Fruit fly (Drosophila melanogaster) whole organism, embryonic: ENCODE measurements around the gene CG14015.
A peak's percentile ranks its signal among the peaks of the same experiment; 100 is the strongest.

Source experiments
- Bdp1 ChIP-seq: fragments of 200-800 bp; sonication (Bioruptor generic); optimal IDR thresholded peaks from 3 replicates; lab custom pipeline; 2016; ENCODE audit warnings: missing biosample characterization, missing genetic modification characterization
- Blimp-1 ChIP-seq: fragments of 200-800 bp; sonication (Bioruptor generic); optimal IDR thresholded peaks from 3 replicates; lab custom pipeline; 2018; ENCODE audit warnings: missing biosample characterization, missing genetic modification characterization, mild to moderate bottlenecking, moderate library complexity, missing genetic modification reagents
- BtbVII ChIP-seq: fragments of 200-800 bp; sonication (Bioruptor generic); optimal IDR thresholded peaks from 3 replicates; lab custom pipeline; 2017; ENCODE audit warnings: missing biosample characterization, mild to moderate bottlenecking, missing genetic modification characterization
- CG1024 ChIP-seq: fragments of 200-800 bp; sonication (Bioruptor generic); IDR thresholded peaks from 2 replicates; pipeline ENCODE4 v1.3.6; 2022; ENCODE audit warnings: missing biosample characterization, missing genetic modification characterization
- CG11398 ChIP-seq: fragments of 200-800 bp; sonication (Bioruptor generic); optimal IDR thresholded peaks from 2 replicates; lab custom pipeline; 2016; ENCODE audit warnings: missing biosample characterization, missing genetic modification characterization
- CG12071 ChIP-seq: fragments of 200-800 bp; sonication (Bioruptor generic); optimal IDR thresholded peaks from 3 replicates; lab custom pipeline; 2018; ENCODE audit warnings: missing biosample characterization, mild to moderate bottlenecking, missing genetic modification characterization
- CG12391 ChIP-seq: fragments of 200-800 bp; sonication (Bioruptor generic); optimal IDR thresholded peaks from 3 replicates; lab custom pipeline; 2018; ENCODE audit warnings: missing biosample characterization, mild to moderate bottlenecking, missing genetic modification characterization, moderate library complexity
- CG1792 ChIP-seq: fragments of 200-800 bp; sonication (Bioruptor generic); optimal IDR thresholded peaks from 2 replicates; lab custom pipeline; 2016; ENCODE audit warnings: missing biosample characterization, missing genetic modification characterization
- CG18262 ChIP-seq: fragments of 200-800 bp; optimal IDR thresholded peaks from 3 replicates; lab custom pipeline; 2019; ENCODE audit warnings: missing biosample characterization, mild to moderate bottlenecking, missing genetic modification characterization, moderate library complexity
- CG2120 ChIP-seq: fragments of 200-800 bp; sonication (Bioruptor generic); optimal IDR thresholded peaks from 3 replicates; lab custom pipeline; 2016; ENCODE audit warnings: missing biosample characterization, missing genetic modification characterization
- CG2202 ChIP-seq: fragments of 200-800 bp; sonication (Bioruptor generic); optimal IDR thresholded peaks from 2 replicates; lab custom pipeline; 2018; ENCODE audit warnings: missing biosample characterization, mild to moderate bottlenecking, missing genetic modification characterization
- CG30431 ChIP-seq: fragments of 200-800 bp; sonication (Bioruptor generic); optimal IDR thresholded peaks from 2 replicates; lab custom pipeline; 2017; ENCODE audit warnings: missing biosample characterization, missing genetic modification characterization
- CG32772 ChIP-seq: fragments of 200-800 bp; sonication (Bioruptor generic); IDR thresholded peaks from 2 replicates; pipeline ENCODE4 v1.3.6; 2022; ENCODE audit warnings: missing biosample characterization, missing genetic modification characterization
- CG4820 ChIP-seq: fragments of 200-800 bp; sonication (Bioruptor generic); optimal IDR thresholded peaks from 3 replicates; lab custom pipeline; 2016; ENCODE audit warnings: missing biosample characterization, missing genetic modification characterization
- CG8089 ChIP-seq: fragments of 200-800 bp; sonication (Bioruptor generic); optimal IDR thresholded peaks from 3 replicates; lab custom pipeline; 2016; ENCODE audit warnings: missing biosample characterization, missing genetic modification characterization
- CG8359 ChIP-seq: fragments of 200-800 bp; sonication (Bioruptor generic); optimal IDR thresholded peaks from 2 replicates; lab custom pipeline; 2017; ENCODE audit warnings: missing biosample characterization, mild to moderate bottlenecking, missing genetic modification characterization, borderline replicate concordance
- CG8388 ChIP-seq: fragments of 200-800 bp; sonication (Bioruptor generic); optimal IDR thresholded peaks from 2 replicates; lab custom pipeline; 2019; ENCODE audit warnings: missing biosample characterization, mild to moderate bottlenecking, missing genetic modification characterization, moderate library complexity
- CG9215 ChIP-seq: fragments of 200-800 bp; sonication (Bioruptor generic); IDR thresholded peaks from 2 replicates; pipeline ENCODE4 v1.3.6; 2022; ENCODE audit warnings: missing biosample characterization, missing genetic modification characterization
- Camta ChIP-seq: fragments of 200-800 bp; sonication (Bioruptor generic); optimal IDR thresholded peaks from 2 replicates; lab custom pipeline; 2016; ENCODE audit warnings: missing biosample characterization, missing genetic modification characterization
- CkIIα-i1 ChIP-seq: fragments of 200-800 bp; sonication (Bioruptor generic); IDR thresholded peaks from 2 replicates; pipeline ENCODE4 v1.3.6; 2022; ENCODE audit warnings: missing biosample characterization, missing genetic modification characterization
- Dek ChIP-seq: fragments of 200-800 bp; sonication (Bioruptor generic); optimal IDR thresholded peaks from 3 replicates; lab custom pipeline; 2019; ENCODE audit warnings: missing biosample characterization, mild to moderate bottlenecking, missing genetic modification characterization, moderate library complexity
- Dp ChIP-seq: fragments of 200-800 bp; sonication (Bioruptor generic); optimal IDR thresholded peaks from 2 replicates; lab custom pipeline; 2018; ENCODE audit warnings: missing biosample characterization, mild to moderate bottlenecking, missing genetic modification characterization, moderate library complexity
- ERR ChIP-seq: fragments of 200-800 bp; sonication (Bioruptor generic); optimal IDR thresholded peaks from 2 replicates; lab custom pipeline; 2016; ENCODE audit warnings: missing biosample characterization, missing genetic modification characterization
- Elba2 ChIP-seq: fragments of 200-800 bp; sonication (Bioruptor generic); optimal IDR thresholded peaks from 3 replicates; lab custom pipeline; 2016; ENCODE audit warnings: missing biosample characterization, missing genetic modification characterization
- Gsc ChIP-seq: fragments of 200-800 bp; sonication (Bioruptor generic); IDR thresholded peaks from 2 replicates; pipeline ENCODE4 v1.3.6; 2022; ENCODE audit warnings: missing biosample characterization, missing genetic modification characterization
- Gug ChIP-seq: fragments of 200-800 bp; sonication (Bioruptor generic); IDR thresholded peaks from 4 replicates; pipeline ENCODE4 v1.3.6; 2022; ENCODE audit warnings: missing biosample characterization, missing genetic modification characterization
- Hey ChIP-seq: fragments of 200-800 bp; sonication (Bioruptor generic); optimal IDR thresholded peaks from 3 replicates; lab custom pipeline; 2018; ENCODE audit warnings: missing biosample characterization, mild to moderate bottlenecking, missing genetic modification characterization
- Hr39 ChIP-seq: fragments of >200 bp; optimal IDR thresholded peaks from 2 replicates; lab custom pipeline; 2017
- Kr ChIP-seq: fragments of 200-800 bp; sonication (Bioruptor generic); optimal IDR thresholded peaks from 2 replicates; lab custom pipeline; 2017; ENCODE audit warnings: missing biosample characterization, mild to moderate bottlenecking, missing genetic modification characterization
- PHDP ChIP-seq: fragments of 200-800 bp; sonication (Bioruptor generic); optimal IDR thresholded peaks from 3 replicates; lab custom pipeline; 2018; ENCODE audit warnings: missing biosample characterization, mild to moderate bottlenecking, missing genetic modification characterization, moderate library complexity
- Taf1 ChIP-seq: fragments of 200-800 bp; sonication (Bioruptor generic); IDR thresholded peaks from 2 replicates; pipeline ENCODE4 v1.3.6; 2022; ENCODE audit warnings: missing biosample characterization, missing genetic modification characterization
- Vsx1 ChIP-seq: fragments of 200-800 bp; sonication (Bioruptor generic); optimal IDR thresholded peaks from 2 replicates; lab custom pipeline; 2017; ENCODE audit warnings: missing biosample characterization, mild to moderate bottlenecking, missing genetic modification characterization, missing genetic modification reagents
- amos ChIP-seq: fragments of 200-800 bp; sonication (Bioruptor generic); IDR thresholded peaks from 2 replicates; pipeline ENCODE4 v1.3.6; 2022; ENCODE audit warnings: missing biosample characterization, missing genetic modification characterization; ENCODE audit not compliant: partially characterized antibody
- cad ChIP-seq: fragments of >200 bp; optimal IDR thresholded peaks from 2 replicates; lab custom pipeline; 2017; ENCODE audit warnings: missing biosample characterization, missing genetic modification characterization
- dimm ChIP-seq: fragments of 200-800 bp; sonication (Bioruptor generic); IDR thresholded peaks from 2 replicates; pipeline ENCODE4 v1.3.6; 2022; ENCODE audit warnings: missing biosample characterization, missing genetic modification characterization
- dm ChIP-seq: fragments of 200-800 bp; sonication (Bioruptor generic); optimal IDR thresholded peaks from 3 replicates; lab custom pipeline; 2016; ENCODE audit warnings: missing biosample characterization, missing genetic modification characterization
- en ChIP-seq: fragments of 200-800 bp; sonication (Bioruptor generic); optimal IDR thresholded peaks from 2 replicates; lab custom pipeline; 2016; ENCODE audit warnings: missing biosample characterization, missing genetic modification characterization
- eyg ChIP-seq: fragments of 200-800 bp; sonication (Bioruptor generic); optimal IDR thresholded peaks from 3 replicates; lab custom pipeline; 2016; ENCODE audit warnings: missing biosample characterization, missing genetic modification characterization
- fd96Cb ChIP-seq: fragments of 200-800 bp; sonication (Bioruptor generic); optimal IDR thresholded peaks from 2 replicates; lab custom pipeline; 2018; ENCODE audit warnings: missing biosample characterization, mild to moderate bottlenecking, missing genetic modification characterization, moderate library complexity
- fu2 ChIP-seq: fragments of 200-800 bp; sonication (Bioruptor generic); optimal IDR thresholded peaks from 2 replicates; lab custom pipeline; 2016; ENCODE audit warnings: missing biosample characterization, missing genetic modification characterization
- h ChIP-seq: fragments of >200 bp; optimal IDR thresholded peaks from 2 replicates; lab custom pipeline; 2017
- nom ChIP-seq: fragments of 200-800 bp; sonication (Bioruptor generic); optimal IDR thresholded peaks from 2 replicates; lab custom pipeline; 2017; ENCODE audit warnings: missing biosample characterization, missing genetic modification characterization, mild to moderate bottlenecking, moderate library complexity, missing genetic modification reagents
- peb ChIP-seq: fragments of 200-800 bp; sonication (Bioruptor generic); IDR thresholded peaks from 2 replicates; pipeline ENCODE4 v1.3.6; 2022; ENCODE audit warnings: missing biosample characterization, missing genetic modification characterization
- pros ChIP-seq: fragments of 200-800 bp; sonication (Bioruptor generic); optimal IDR thresholded peaks from 3 replicates; lab custom pipeline; 2019; ENCODE audit warnings: missing biosample characterization, mild to moderate bottlenecking, missing genetic modification characterization, moderate library complexity
- repo ChIP-seq: fragments of 200-800 bp; sonication (Bioruptor generic); optimal IDR thresholded peaks from 2 replicates; lab custom pipeline; 2016; ENCODE audit warnings: missing biosample characterization, missing genetic modification characterization
- run ChIP-seq: fragments of 200-800 bp; sonication (Bioruptor generic); optimal IDR thresholded peaks from 3 replicates; lab custom pipeline; 2018; ENCODE audit warnings: missing biosample characterization, mild to moderate bottlenecking, missing genetic modification characterization
- shn ChIP-seq: fragments of 200-800 bp; sonication (Bioruptor generic); optimal IDR thresholded peaks from 3 replicates; lab custom pipeline; 2016; ENCODE audit warnings: missing biosample characterization, missing genetic modification characterization
- sr ChIP-seq: fragments of 200-800 bp; sonication (Bioruptor generic); IDR thresholded peaks from 3 replicates; pipeline ENCODE4 v1.3.6; 2022; ENCODE audit warnings: missing biosample characterization, missing genetic modification characterization
- ssp ChIP-seq: fragments of 200-800 bp; sonication (Bioruptor generic); IDR thresholded peaks from 2 replicates; pipeline ENCODE4 v1.3.6; 2022; ENCODE audit warnings: missing biosample characterization, missing genetic modification characterization
- trem ChIP-seq: fragments of 200-800 bp; optimal IDR thresholded peaks from 3 replicates; lab custom pipeline; 2019; ENCODE audit warnings: missing biosample characterization, mild to moderate bottlenecking, missing genetic modification characterization, moderate library complexity
- tx ChIP-seq: fragments of 200-800 bp; sonication (Bioruptor generic); optimal IDR thresholded peaks from 2 replicates; lab custom pipeline; 2016; ENCODE audit warnings: missing biosample characterization, missing genetic modification characterization

CG14015 gene

dm6 chr2L:5542944-5543515, 4.0 kb upstream of the CG14015 start (continued):
- TF ChIP-seq fd96Cb (tag; lab: Kevin White, UChicago): no peak
- TF ChIP-seq CG4820 (GFP tag; lab: Kevin White, UChicago): no peak
- TF ChIP-seq Gug (GFP tag; lab: Robert Waterston, UW): peak; percentile 28; the same call in 1 of the 4 replicates
- TF ChIP-seq run (tag; lab: Kevin White, UChicago): no peak
- peak; percentile 75 for TF ChIP-seq Blimp-1 (GFP tag; lab: Kevin White, UChicago)
- no peak for TF ChIP-seq Kr (GFP tag; lab: Kevin White, UChicago)
- TF ChIP-seq Camta (GFP tag; lab: Kevin White, UChicago): no peak
- no peak for TF ChIP-seq Elba2
- 0 out of 2 replicates have a peak, but pooled peaks have one; percentile 35 for TF ChIP-seq CG32772 (GFP tag; lab: Robert Waterston, UW)
- no peak for TF ChIP-seq cad
- peak; percentile 38; the same call in 1 of the 2 replicates for TF ChIP-seq amos
- no peak for TF ChIP-seq CG2202 (tag; lab: Kevin White, UChicago)
- TF ChIP-seq ssp (GFP tag; lab: Robert Waterston, UW): peak; percentile 52; the same call in 1 of the 2 replicates
- peak; percentile 39 for TF ChIP-seq Dek (tag; lab: Kevin White, UChicago)
- TF ChIP-seq nom (GFP tag; lab: Kevin White, UChicago): no peak
- TF ChIP-seq CG8089 (GFP tag; lab: Kevin White, UChicago): peak; percentile 21
- peak; percentile 13 for TF ChIP-seq tx (GFP tag; lab: Kevin White, UChicago)
- TF ChIP-seq PHDP (tag; lab: Kevin White, UChicago): peak; percentile 57
- peak; percentile 54 for TF ChIP-seq shn (GFP tag; lab: Kevin White, UChicago)
- no peak for TF ChIP-seq CG8359 (GFP tag; lab: Kevin White, UChicago)
- TF ChIP-seq h: no peak
- peak; percentile 82 for TF ChIP-seq ERR
- peak; percentile 29 for TF ChIP-seq CG11398 (GFP tag; lab: Kevin White, UChicago)
- TF ChIP-seq Vsx1 (GFP tag; lab: Kevin White, UChicago): no peak
- TF ChIP-seq sr: 0 out of 3 replicates have a peak, but pooled peaks have one; percentile 21
- no peak; the same call in 1 of the 2 replicates for TF ChIP-seq peb (GFP tag; lab: Robert Waterston, UW)
- peak; percentile 68 for TF ChIP-seq Hr39 (lab: Kevin White, UChicago)
- TF ChIP-seq fu2 (GFP tag; lab: Kevin White, UChicago): peak; percentile 15
- TF ChIP-seq CG12071 (GFP tag; lab: Kevin White, UChicago): peak; percentile 32
- TF ChIP-seq Taf1 (GFP tag; lab: Robert Waterston, UW): no peak; the same call in 1 of the 2 replicates
- TF ChIP-seq CG8388 (GFP tag; lab: Kevin White, UChicago): peak; percentile 31
- TF ChIP-seq CkIIα-i1 (GFP tag; lab: Robert Waterston, UW): no peak
- TF ChIP-seq dimm (GFP tag; lab: Robert Waterston, UW): 0 out of 2 replicates have a peak, but pooled peaks have one; percentile 21
- TF ChIP-seq Dp: no peak
- TF ChIP-seq CG2120 (GFP tag; lab: Kevin White, UChicago): peak; percentile 76
- TF ChIP-seq eyg (GFP tag; lab: Kevin White, UChicago): no peak
- TF ChIP-seq trem (tag; lab: Kevin White, UChicago): peak; percentile 26
- TF ChIP-seq Bdp1 (GFP tag; lab: Kevin White, UChicago): no peak
- TF ChIP-seq pros (GFP tag; lab: Kevin White, UChicago): no peak
- TF ChIP-seq en (GFP tag; lab: Kevin White, UChicago): no peak
- peak; percentile 18 for TF ChIP-seq Hey (tag; lab: Kevin White, UChicago)
- no peak for TF ChIP-seq Gsc
- no peak for TF ChIP-seq CG1792 (GFP tag; lab: Kevin White, UChicago)
- no peak for TF ChIP-seq BtbVII
- TF ChIP-seq CG1024: 0 out of 2 replicates have a peak, but pooled peaks have one; percentile 6
- peak; percentile 36 for TF ChIP-seq CG18262 (tag; lab: Kevin White, UChicago)
- TF ChIP-seq repo (GFP tag; lab: Kevin White, UChicago): no peak
- peak; percentile 53 for TF ChIP-seq CG12391 (tag; lab: Kevin White, UChicago)
- no peak for TF ChIP-seq CG30431 (GFP tag; lab: Kevin White, UChicago)
- TF ChIP-seq dm (GFP tag; lab: Kevin White, UChicago): peak; percentile 49
- peak; percentile 41; the same call in 1 of the 2 replicates for TF ChIP-seq CG9215 (GFP tag; lab: Robert Waterston, UW)
